Fruit fly (Drosophila melanogaster) whole organism, pupa: ENCODE results near the gene rut.

Source experiments
- CG10348 ChIP-seq: fragments of 200-800 bp; sonication (Bioruptor generic); IDR thresholded peaks from 2 replicates; pipeline ENCODE4 v1.3.6; 2022; ENCODE audit warnings: missing biosample characterization, missing genetic modification characterization
- CG12605 ChIP-seq: fragments of 200-800 bp; sonication (Bioruptor generic); IDR thresholded peaks from 2 replicates; pipeline ENCODE4 v1.3.6; 2022; ENCODE audit warnings: missing biosample characterization, missing genetic modification characterization
- CG13204 ChIP-seq: fragments of 200-800 bp; sonication (Bioruptor generic); optimal IDR thresholded peaks from 2 replicates; lab custom pipeline; 2018; ENCODE audit warnings: missing biosample characterization, mild to moderate bottlenecking, missing genetic modification characterization, moderate library complexity
- CG14655 ChIP-seq: fragments of 200-800 bp; sonication (Bioruptor generic); optimal IDR thresholded peaks from 3 replicates; lab custom pipeline; 2017; ENCODE audit warnings: mild to moderate bottlenecking, missing biosample characterization, missing genetic modification reagents, missing genetic modification characterization
- CG15710 ChIP-seq: fragments of 200-800 bp; sonication (Bioruptor generic); optimal IDR thresholded peaks from 2 replicates; lab custom pipeline; 2018; ENCODE audit warnings: missing biosample characterization, mild to moderate bottlenecking, missing genetic modification characterization, moderate library complexity
- CG17806 ChIP-seq: fragments of 200-800 bp; sonication (Bioruptor generic); optimal IDR thresholded peaks from 2 replicates; lab custom pipeline; 2018; ENCODE audit warnings: missing biosample characterization, mild to moderate bottlenecking, missing genetic modification characterization, moderate library complexity
- CG32121 ChIP-seq: fragments of 200-800 bp; sonication (Bioruptor generic); IDR thresholded peaks from 2 replicates; pipeline ENCODE4 v1.3.6; 2022; ENCODE audit warnings: missing biosample characterization, missing genetic modification characterization
- CG34367 ChIP-seq: fragments of 200-800 bp; sonication (Bioruptor generic); optimal IDR thresholded peaks from 2 replicates; lab custom pipeline; 2018; ENCODE audit warnings: missing biosample characterization, mild to moderate bottlenecking, missing genetic modification characterization
- CG4496 ChIP-seq: fragments of 200-800 bp; sonication (Bioruptor generic); IDR thresholded peaks from 3 replicates; pipeline ENCODE4 v1.3.6; 2022; ENCODE audit warnings: missing biosample characterization, missing genetic modification characterization
- CG8159 ChIP-seq: fragments of 200-800 bp; sonication (Bioruptor generic); optimal IDR thresholded peaks from 3 replicates; lab custom pipeline; 2018; ENCODE audit warnings: missing biosample characterization, mild to moderate bottlenecking, missing genetic modification characterization, moderate library complexity
- CG8301 ChIP-seq: fragments of 200-800 bp; sonication (Bioruptor generic); optimal IDR thresholded peaks from 2 replicates; lab custom pipeline; 2018; ENCODE audit warnings: missing biosample characterization, mild to moderate bottlenecking, missing genetic modification characterization
- CG9948 ChIP-seq: fragments of 200-800 bp; sonication (Bioruptor generic); optimal IDR thresholded peaks from 2 replicates; lab custom pipeline; 2018; ENCODE audit warnings: missing biosample characterization, mild to moderate bottlenecking, missing genetic modification characterization, moderate library complexity
- D1 ChIP-seq: fragments of 200-800 bp; sonication (Bioruptor generic); optimal IDR thresholded peaks from 2 replicates; lab custom pipeline; 2018; ENCODE audit warnings: missing biosample characterization, mild to moderate bottlenecking, missing genetic modification characterization, moderate library complexity
- EcR ChIP-seq: fragments of 200-800 bp; sonication (Bioruptor generic); optimal IDR thresholded peaks from 3 replicates; lab custom pipeline; 2019; ENCODE audit warnings: missing biosample characterization, missing genetic modification characterization, mild to moderate bottlenecking, moderate library complexity, missing genetic modification reagents
- Ets98B ChIP-seq: fragments of 200-800 bp; sonication (Bioruptor generic); IDR thresholded peaks from 2 replicates; pipeline ENCODE4 v1.3.6; 2022; ENCODE audit warnings: missing biosample characterization, missing genetic modification characterization
- Pif1A ChIP-seq: fragments of 200-800 bp; sonication (Bioruptor generic); optimal IDR thresholded peaks from 3 replicates; lab custom pipeline; 2016; ENCODE audit warnings: missing biosample characterization, missing genetic modification characterization
- Pif1B ChIP-seq: fragments of 200-800 bp; sonication (Bioruptor generic); optimal IDR thresholded peaks from 3 replicates; lab custom pipeline; 2016; ENCODE audit warnings: missing biosample characterization, missing genetic modification characterization
- Snoo ChIP-seq: fragments of 200-800 bp; sonication (Bioruptor generic); optimal IDR thresholded peaks from 3 replicates; lab custom pipeline; 2017; ENCODE audit warnings: missing biosample characterization, mild to moderate bottlenecking, missing genetic modification characterization, inconsistent platforms
- fd96Ca ChIP-seq: fragments of 200-800 bp; sonication (Bioruptor generic); IDR thresholded peaks from 3 replicates; pipeline ENCODE4 v1.3.6; 2022; ENCODE audit warnings: missing biosample characterization, missing genetic modification characterization
- gl ChIP-seq: fragments of 200-800 bp; sonication (Bioruptor generic); optimal IDR thresholded peaks from 2 replicates; lab custom pipeline; 2018; ENCODE audit warnings: missing biosample characterization, mild to moderate bottlenecking, missing genetic modification characterization
- rn ChIP-seq: fragments of 200-800 bp; sonication (Bioruptor generic); IDR thresholded peaks from 2 replicates; pipeline ENCODE4 v1.3.6; 2022; ENCODE audit warnings: missing biosample characterization, missing genetic modification characterization

Gene rut

DNA sequence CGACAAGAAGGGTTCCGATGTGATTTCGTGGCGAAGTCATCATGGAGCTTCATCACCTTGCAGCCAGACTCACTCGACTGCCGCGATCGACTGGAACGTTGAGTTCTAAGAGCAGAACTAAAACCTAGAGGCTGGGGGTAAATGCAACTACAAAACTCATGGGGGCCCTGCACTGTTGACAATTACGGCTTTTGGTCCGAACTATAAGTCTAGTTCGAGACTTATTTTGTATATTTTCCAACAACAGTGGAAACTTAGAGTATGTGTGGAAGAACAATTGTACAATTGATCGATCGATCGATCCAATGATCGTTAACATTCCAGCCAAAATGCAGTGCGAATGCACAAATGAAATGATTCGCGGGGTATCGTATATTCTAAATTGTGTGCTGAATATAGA, 30.4 kb upstream of the rut start, which contains the start of gene CG9519:
Gene CG9519, minus strand, starts transcription at position 101 of the 400 bp plus-strand sequence.
- TF ChIP-seq CG12605 (GFP tag; lab: Robert Waterston, UW) (no peak), Snoo (tag; lab: Kevin White, UChicago) (no peak), Pif1A (GFP tag; lab: Kevin White, UChicago) (no peak), Pif1B (GFP tag; lab: Kevin White, UChicago) (no peak), CG13204 (no peak), fd96Ca (GFP tag; lab: Robert Waterston, UW) (no peak), CG4496 (GFP tag; lab: Robert Waterston, UW) (no peak)

DNA sequence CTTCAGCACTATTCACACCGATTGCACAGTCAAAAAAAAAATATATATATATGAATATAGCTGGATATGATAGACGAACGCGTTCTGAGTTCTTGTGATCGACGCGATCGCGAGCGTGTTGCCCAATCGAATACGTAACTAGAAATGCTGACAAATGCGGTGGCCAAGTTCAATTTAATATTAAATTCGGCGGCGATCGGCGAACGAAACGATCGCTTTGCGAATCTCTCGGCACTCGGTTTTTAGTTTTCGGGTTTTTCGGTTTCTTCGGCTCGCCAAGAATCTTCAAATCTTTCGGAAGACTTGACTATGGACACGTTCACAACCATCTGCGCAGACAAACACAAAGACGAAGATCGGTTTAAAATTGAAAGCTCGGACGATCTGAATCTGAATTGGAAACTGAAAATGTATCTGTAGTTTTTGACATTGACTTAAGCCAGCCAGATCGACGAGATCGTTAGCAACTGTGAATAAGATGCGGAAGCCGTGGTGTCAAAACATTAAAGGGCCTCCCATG, 27.3 kb upstream of the rut start, which contains the start of gene CG9521:
Gene CG9521, minus strand, starts transcription at position 117 of the 520 bp plus-strand sequence.
- TF ChIP-seq CG9948 (tag; lab: Kevin White, UChicago) (no peak), gl (no peak), Pif1A (GFP tag; lab: Kevin White, UChicago) (no peak), CG34367 (no peak), CG15710 (tag; lab: Kevin White, UChicago) (no peak), CG17806 (no peak), Snoo (tag; lab: Kevin White, UChicago) (no peak), fd96Ca (GFP tag; lab: Robert Waterston, UW) (no peak), CG13204 (no peak), Ets98B (GFP tag; lab: Robert Waterston, UW) (no peak), D1 (tag; lab: Kevin White, UChicago) (no peak), CG10348 (GFP tag; lab: Robert Waterston, UW) (no peak)
- TF ChIP-seq, all 21 proteins: peak for 0

DNA sequence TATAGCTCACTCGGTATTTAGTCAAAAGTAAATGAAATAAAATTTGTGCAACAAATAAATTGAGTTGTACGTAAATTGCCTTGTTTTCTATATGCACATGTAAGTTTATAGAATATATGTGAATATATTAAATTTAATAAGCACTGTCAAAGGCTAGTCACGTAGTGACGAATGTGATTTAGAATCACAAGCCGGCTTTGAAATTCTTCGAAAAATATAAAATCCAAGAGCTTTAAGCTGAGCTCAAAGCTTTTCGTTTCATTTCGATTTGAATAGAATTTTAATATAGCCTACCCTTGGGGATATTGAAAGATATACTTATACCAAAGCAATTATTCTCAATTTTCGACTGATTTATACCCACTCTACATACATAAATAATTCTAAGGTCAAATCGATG, 24.2 kb upstream of the rut start:
- TF ChIP-seq Pif1B (GFP tag; lab: Kevin White, UChicago) (no peak), Pif1A (GFP tag; lab: Kevin White, UChicago) (no peak), CG13204 (no peak), D1 (tag; lab: Kevin White, UChicago) (no peak), CG9948 (tag; lab: Kevin White, UChicago) (no peak), CG8159 (tag; lab: Kevin White, UChicago) (no peak), CG15710 (tag; lab: Kevin White, UChicago) (no peak), Snoo (tag; lab: Kevin White, UChicago) (no peak), CG8301 (tag; lab: Kevin White, UChicago) (no peak), CG34367 (no peak), CG14655 (GFP tag; lab: Kevin White, UChicago) (no peak), fd96Ca (GFP tag; lab: Robert Waterston, UW) (no peak), rn (GFP tag; lab: Robert Waterston, UW) (no peak), EcR (GFP tag; lab: Kevin White, UChicago) (no peak)
- TF ChIP-seq, all 21 proteins: peak for 0

DNA sequence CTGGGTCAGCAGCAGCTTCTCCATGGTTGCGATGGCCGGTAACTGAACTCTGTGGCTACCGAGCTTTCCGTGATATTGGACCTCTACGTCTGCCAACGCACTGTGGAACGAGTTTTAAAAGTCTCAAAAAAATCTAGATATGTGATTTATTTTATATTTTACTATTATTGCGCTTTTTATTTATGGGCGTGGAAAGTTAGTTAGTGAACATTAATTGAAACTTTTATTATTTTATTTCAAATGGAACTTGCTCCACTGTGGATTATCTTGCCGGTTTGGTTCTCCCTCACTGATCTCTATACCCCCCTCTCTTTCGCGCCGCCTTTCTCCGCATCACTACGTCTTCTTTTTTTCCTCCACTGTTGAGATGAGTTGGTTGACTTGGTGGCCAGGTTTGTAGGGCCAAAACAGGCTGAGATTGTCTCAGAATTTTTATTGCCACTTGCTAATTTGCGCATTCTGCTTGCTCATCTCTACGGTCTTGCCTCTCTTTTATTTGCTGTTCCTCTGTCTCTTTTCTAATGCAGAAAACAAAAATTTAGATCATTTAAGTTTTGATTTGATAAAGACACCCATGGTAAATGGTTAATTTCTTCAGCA, 23.0 kb upstream of the rut start, which contains the start of gene CG9522:
Gene CG9522, minus strand, starts transcription at position 54 of the 600 bp plus-strand sequence.
- TF ChIP-seq CG8301 (tag; lab: Kevin White, UChicago) (peak; percentile 91), Snoo (tag; lab: Kevin White, UChicago) (peak; percentile 57), CG32121 (GFP tag; lab: Robert Waterston, UW) (peak; percentile 72), Pif1A (GFP tag; lab: Kevin White, UChicago) (peak; percentile 88), Ets98B (GFP tag; lab: Robert Waterston, UW) (peak; percentile 90), CG8159 (tag; lab: Kevin White, UChicago) (peak; percentile 83), CG10348 (GFP tag; lab: Robert Waterston, UW) (no peak), Pif1B (GFP tag; lab: Kevin White, UChicago) (peak; percentile 88), CG15710 (tag; lab: Kevin White, UChicago) (peak; percentile 84), CG14655 (GFP tag; lab: Kevin White, UChicago) (peak; percentile 93), fd96Ca (GFP tag; lab: Robert Waterston, UW) (peak; percentile 64), D1 (tag; lab: Kevin White, UChicago) (peak; percentile 38), CG12605 (GFP tag; lab: Robert Waterston, UW) (peak; percentile 86), EcR (GFP tag; lab: Kevin White, UChicago) (peak; percentile 77), CG4496 (GFP tag; lab: Robert Waterston, UW) (peak; percentile 90), CG34367 (peak; percentile 80), rn (GFP tag; lab: Robert Waterston, UW) (no peak), CG9948 (tag; lab: Kevin White, UChicago) (peak; percentile 84), CG13204 (peak; percentile 73), gl (peak; percentile 67), CG17806 (peak; percentile 82)

dm6 chrX:14846116-14846614, 20.3 kb upstream of the rut start:
- TF ChIP-seq CG10348 (GFP tag; lab: Robert Waterston, UW), result no peak
- peak; percentile 90 for TF ChIP-seq EcR (GFP tag; lab: Kevin White, UChicago)
- peak; percentile 23 for TF ChIP-seq Snoo (tag; lab: Kevin White, UChicago)
- TF ChIP-seq CG14655 (GFP tag; lab: Kevin White, UChicago), result peak; percentile 15

DNA sequence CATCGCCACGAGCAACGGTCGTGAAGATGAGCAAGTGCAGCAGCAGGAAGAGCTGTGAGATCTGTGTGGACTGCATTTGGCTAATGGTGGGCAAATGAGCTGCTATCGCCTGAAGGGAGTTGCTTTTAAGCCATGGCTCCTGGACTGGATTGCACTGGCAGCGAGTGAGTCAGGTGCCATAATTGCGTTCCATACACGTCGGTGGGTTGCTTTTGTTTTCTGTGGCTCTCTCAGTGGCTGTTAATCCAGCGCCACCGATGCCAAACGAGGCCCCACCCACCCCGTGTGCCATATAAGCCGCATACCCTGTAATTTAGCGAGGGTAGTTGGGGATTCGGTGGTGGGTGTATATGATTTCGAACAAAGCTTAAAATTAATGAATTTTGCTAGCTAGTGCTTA, 18.8 kb upstream of the rut start, which contains the start of gene CG12539:
Gene CG12539, minus strand, starts transcription at position 101 of the 400 bp plus-strand sequence.
- TF ChIP-seq CG17806, result no peak
